Fruit fly (Drosophila melanogaster) whole organism, adult: ENCODE data around the gene Npc2d.

Experiments
- CG11617 ChIP-seq: fragments of 200-800 bp; sonication (Bioruptor generic); optimal IDR thresholded peaks from 2 replicates; lab custom pipeline; 2017; ENCODE audit warnings: mild to moderate bottlenecking, missing biosample characterization, missing genetic modification reagents, missing genetic modification characterization
- CG5204 ChIP-seq: fragments of 200-800 bp; sonication (Bioruptor generic); optimal IDR thresholded peaks from 2 replicates; lab custom pipeline; 2016; ENCODE audit warnings: missing biosample characterization, missing genetic modification characterization
- CG7045 ChIP-seq: fragments of 200-800 bp; sonication (Bioruptor generic); optimal IDR thresholded peaks from 2 replicates; lab custom pipeline; 2017; ENCODE audit warnings: missing biosample characterization, mild to moderate bottlenecking, missing genetic modification characterization
- CG7101 ChIP-seq: fragments of 200-800 bp; sonication (Bioruptor generic); optimal IDR thresholded peaks from 2 replicates; lab custom pipeline; 2018; ENCODE audit warnings: missing biosample characterization, mild to moderate bottlenecking, missing genetic modification characterization, moderate library complexity
- Clk ChIP-seq: fragments of 200-800 bp; sonication (Bioruptor generic); optimal IDR thresholded peaks from 2 replicates; lab custom pipeline; 2017; ENCODE audit warnings: missing biosample characterization, missing genetic modification characterization
- Crg-1 ChIP-seq: fragments of 200-800 bp; sonication (Bioruptor generic); optimal IDR thresholded peaks from 2 replicates; lab custom pipeline; 2016; ENCODE audit warnings: missing biosample characterization, missing genetic modification characterization
- Mnt ChIP-seq: fragments of 200-800 bp; sonication (Bioruptor generic); optimal IDR thresholded peaks from 2 replicates; lab custom pipeline; 2016; ENCODE audit warnings: missing biosample characterization, mild to moderate bottlenecking, missing genetic modification characterization
- kay ChIP-seq: fragments of 200-800 bp; sonication (Bioruptor generic); peaks from one replicate; lab custom pipeline; 2016; ENCODE audit warnings: missing biosample characterization, missing genetic modification characterization, borderline replicate concordance
- pad ChIP-seq: fragments of 200-800 bp; sonication (Bioruptor generic); optimal IDR thresholded peaks from 3 replicates; lab custom pipeline; 2017; ENCODE audit warnings: missing biosample characterization, missing genetic modification characterization, mild to moderate bottlenecking, moderate library complexity, missing genetic modification reagents
- toe ChIP-seq: fragments of 200-800 bp; sonication (Bioruptor generic); optimal IDR thresholded peaks from 2 replicates; lab custom pipeline; 2016; ENCODE audit warnings: missing biosample characterization, missing genetic modification characterization

DNA sequence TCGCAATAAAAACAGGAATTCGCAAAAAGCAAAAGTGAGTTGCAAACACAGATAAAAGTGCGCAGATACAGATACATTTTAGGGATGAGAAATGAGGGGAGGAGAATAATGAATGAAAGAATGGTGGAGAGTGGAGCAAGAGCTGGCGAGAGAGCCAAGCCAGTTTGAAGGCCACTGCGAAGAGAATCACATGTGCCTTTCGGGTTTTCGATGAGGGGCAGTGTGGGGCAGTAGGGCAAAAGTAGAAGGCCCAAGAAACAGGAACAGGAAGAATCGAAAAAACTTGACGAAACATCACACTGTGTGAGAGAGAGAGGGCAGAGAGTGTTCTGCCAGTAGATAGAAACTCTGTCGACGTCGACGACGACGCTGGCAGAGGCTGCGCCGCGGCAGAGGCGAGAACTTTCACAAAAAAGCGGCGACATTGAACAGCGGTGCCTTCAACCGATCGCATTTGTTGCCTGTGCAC is 28.3 kb upstream of the Npc2d start:
- TF ChIP-seq toe (GFP tag; lab: Kevin White, UChicago), result no peak
- TF ChIP-seq CG5204 (GFP tag; lab: Kevin White, UChicago), result no peak
- TF ChIP-seq CG7101 (tag; lab: Kevin White, UChicago), result no peak
- TF ChIP-seq pad, result peak; percentile 71
- TF ChIP-seq CG7045 (GFP tag; lab: Kevin White, UChicago), result no peak
- no peak for TF ChIP-seq CG11617 (GFP tag; lab: Kevin White, UChicago)
- TF ChIP-seq kay (GFP tag; lab: Kevin White, UChicago), result no peak
- peak; percentile 94 for TF ChIP-seq Mnt
- TF ChIP-seq Clk (GFP tag; lab: Kevin White, UChicago), result no peak
- no peak for TF ChIP-seq Crg-1 (GFP tag; lab: Kevin White, UChicago)
